Worm (Caenorhabditis elegans) whole organism, L4 larva: Measurements from ENCODE around the gene Y39A1A.17.

Experiments used
- D1046.2 ChIP-seq: fragments of 200-800 bp; sonication (Bioruptor generic); IDR thresholded peaks from 2 replicates; pipeline ENCODE4 v1.3.6; 2022; ENCODE audit warnings: missing genetic modification characterization, missing compliant biosample characterization
- F37D6.2 ChIP-seq: sonication (generic microtip); optimal IDR thresholded peaks from 2 replicates; lab custom pipeline; 2016; ENCODE audit warnings: mild to moderate bottlenecking, missing genetic modification characterization, missing compliant biosample characterization
- T20F7.1 ChIP-seq: fragments of 200-800 bp; sonication (Bioruptor generic); optimal IDR thresholded peaks from 2 replicates; lab custom pipeline; 2018; ENCODE audit warnings: mild to moderate bottlenecking, missing genetic modification characterization, missing compliant biosample characterization
- Y48G9A.11 ChIP-seq: fragments of 200-800 bp; sonication (Bioruptor generic); IDR thresholded peaks from 2 replicates; pipeline ENCODE4 v1.3.6; 2022; ENCODE audit warnings: missing genetic modification reagents, missing genetic modification characterization, missing compliant biosample characterization
- ZK546.5 ChIP-seq, 2 experiments: sonication (generic microtip); optimal IDR thresholded peaks; 2 replicates each; lab custom pipeline; 2017; ENCODE audit warnings: missing biosample characterization in 2 of 2, missing genetic modification characterization in 2 of 2
- aha-1 ChIP-seq: fragments of 150-350 bp; peaks from one replicate; lab custom pipeline; 2014; ENCODE audit warnings: missing biosample characterization, missing genetic modification characterization
- ama-1 ChIP-seq: fragments of 150-350 bp; optimal IDR thresholded peaks from 2 replicates; lab custom pipeline; 2014; ENCODE audit warnings: inconsistent platforms, mixed read lengths
- arid-1 ChIP-seq: fragments of 200-800 bp; sonication (Bioruptor generic); conservative IDR thresholded peaks from 2 replicates; pipeline ENCODE4 v1.3.6; 2022; ENCODE audit warnings: missing genetic modification reagents, missing genetic modification characterization, missing compliant biosample characterization
- attf-4 ChIP-seq: sonication (generic microtip); optimal IDR thresholded peaks from 3 replicates; lab custom pipeline; 2017; ENCODE audit warnings: missing biosample characterization, missing genetic modification characterization
- ceh-32 ChIP-seq: sonication (generic microtip); optimal IDR thresholded peaks from 2 replicates; lab custom pipeline; 2016; ENCODE audit warnings: mild to moderate bottlenecking, missing genetic modification characterization, missing compliant biosample characterization; ENCODE audit not compliant: poor library complexity
- ceh-62 ChIP-seq: sonication (generic microtip); optimal IDR thresholded peaks from 2 replicates; lab custom pipeline; 2017; ENCODE audit warnings: missing biosample characterization, missing genetic modification characterization
- cey-2 ChIP-seq: sonication (generic microtip); optimal IDR thresholded peaks from 3 replicates; lab custom pipeline; 2017; ENCODE audit warnings: missing genetic modification characterization, mild to moderate bottlenecking, missing compliant biosample characterization, antibody characterized with exemption, borderline replicate concordance; ENCODE audit not compliant: insufficient read depth
- daf-12 ChIP-seq: fragments of 150-350 bp; optimal IDR thresholded peaks from 2 replicates; lab custom pipeline; 2014; ENCODE audit warnings: missing biosample characterization, missing genetic modification reagents, missing genetic modification characterization
- daf-16 ChIP-seq, 3 experiments: sonication (generic microtip); optimal IDR thresholded peaks; 2 replicates each; lab custom pipeline; 2016 to 2017; ENCODE audit warnings: missing genetic modification characterization in 3 of 3, missing genetic modification reagents in 3 of 3, mild to moderate bottlenecking in 2 of 3, missing compliant biosample characterization in 2 of 3, missing biosample characterization in 1 of 3, moderate library complexity in 1 of 3
- daf-19 ChIP-seq: fragments of 200-800 bp; sonication (Bioruptor generic); conservative IDR thresholded peaks from 2 replicates; pipeline ENCODE4 v1.3.6; 2022; ENCODE audit warnings: missing genetic modification characterization, missing compliant biosample characterization
- dmd-6 ChIP-seq: fragments of 200-800 bp; sonication (Bioruptor generic); IDR thresholded peaks from 2 replicates; pipeline ENCODE4 v1.3.6; 2022; ENCODE audit warnings: missing genetic modification reagents, missing genetic modification characterization, missing compliant biosample characterization
- dmd-9 ChIP-seq: fragments of 200-800 bp; sonication (Bioruptor generic); IDR thresholded peaks from 2 replicates; pipeline ENCODE4 v1.3.6; 2022; ENCODE audit warnings: missing genetic modification reagents, missing genetic modification characterization, missing compliant biosample characterization
- duxl-1 ChIP-seq: sonication (generic microtip); optimal IDR thresholded peaks from 2 replicates; lab custom pipeline; 2016; ENCODE audit warnings: mild to moderate bottlenecking, missing genetic modification characterization, moderate library complexity, missing compliant biosample characterization; ENCODE audit not compliant: poor library complexity
- dve-1 ChIP-seq: sonication (generic microtip); optimal IDR thresholded peaks from 2 replicates; lab custom pipeline; 2017; ENCODE audit warnings: antibody characterized with exemption, mild to moderate bottlenecking, missing genetic modification characterization, missing compliant biosample characterization; ENCODE audit not compliant: insufficient read depth
- fos-1 ChIP-seq: fragments of 150-350 bp; optimal IDR thresholded peaks from 2 replicates; lab custom pipeline; 2014; ENCODE audit warnings: missing biosample characterization, missing genetic modification characterization
- hlh-11 ChIP-seq: fragments of 200-800 bp; sonication (Bioruptor generic); optimal IDR thresholded peaks from 2 replicates; lab custom pipeline; 2018; ENCODE audit warnings: mild to moderate bottlenecking, missing genetic modification characterization, missing compliant biosample characterization
- jun-1 ChIP-seq: fragments of 150-350 bp; optimal IDR thresholded peaks from 2 replicates; lab custom pipeline; 2014; ENCODE audit warnings: missing biosample characterization, missing genetic modification reagents, missing genetic modification characterization
- lin-13 ChIP-seq: fragments of 150-350 bp; optimal IDR thresholded peaks from 2 replicates; lab custom pipeline; 2014; ENCODE audit warnings: missing biosample characterization, missing genetic modification reagents, missing genetic modification characterization
- lin-29 ChIP-seq: fragments of 200-800 bp; sonication (Bioruptor generic); IDR thresholded peaks from 2 replicates; pipeline ENCODE4 v1.3.6; 2022; ENCODE audit warnings: missing genetic modification reagents, missing genetic modification characterization, missing compliant biosample characterization
- lin-39 ChIP-seq: fragments of 150-350 bp; optimal IDR thresholded peaks from 2 replicates; lab custom pipeline; 2014; ENCODE audit warnings: missing biosample characterization, missing genetic modification reagents, missing genetic modification characterization
- lir-3 ChIP-seq: sonication (generic microtip); optimal IDR thresholded peaks from 2 replicates; lab custom pipeline; 2016; ENCODE audit warnings: mild to moderate bottlenecking, missing genetic modification characterization, missing compliant biosample characterization
- lsy-2 ChIP-seq, 2 experiments: fragments of 150-350 bp in 1 of 2; sonication (generic microtip) in 1 of 2; optimal IDR thresholded peaks; 2 replicates each; lab custom pipeline; 2014 to 2017; ENCODE audit warnings: missing biosample characterization in 2 of 2, missing genetic modification characterization in 2 of 2
- mdl-1 ChIP-seq, 2 experiments: fragments of 150-350 bp in 1 of 2; sonication (generic microtip) in 1 of 2; optimal IDR thresholded peaks; 2 replicates each; lab custom pipeline; 2014 to 2017; ENCODE audit warnings: missing biosample characterization in 2 of 2, missing genetic modification characterization in 2 of 2
- mdt-29 ChIP-seq: fragments of 200-800 bp; sonication (Bioruptor generic); IDR thresholded peaks from 2 replicates; pipeline ENCODE4 v1.3.6; 2022; ENCODE audit warnings: missing genetic modification reagents, missing genetic modification characterization, missing compliant biosample characterization
- nhr-10 ChIP-seq: fragments of 150-350 bp; optimal IDR thresholded peaks from 2 replicates; lab custom pipeline; 2014; ENCODE audit warnings: missing biosample characterization, missing genetic modification characterization
- nhr-25 ChIP-seq: sonication (generic microtip); optimal IDR thresholded peaks from 2 replicates; lab custom pipeline; 2017; ENCODE audit warnings: missing genetic modification characterization, mild to moderate bottlenecking, missing compliant biosample characterization, antibody characterized with exemption, moderate library complexity, borderline replicate concordance; ENCODE audit not compliant: insufficient read depth
- nhr-42 ChIP-seq: fragments of 200-800 bp; sonication (Bioruptor generic); IDR thresholded peaks from 2 replicates; pipeline ENCODE4 v1.3.6; 2022; ENCODE audit warnings: missing genetic modification characterization, missing compliant biosample characterization
- nhr-6 ChIP-seq: fragments of 150-350 bp; optimal IDR thresholded peaks from 2 replicates; lab custom pipeline; 2014; ENCODE audit warnings: missing biosample characterization, missing genetic modification characterization
- nhr-77 ChIP-seq: fragments of 150-350 bp; optimal IDR thresholded peaks from 2 replicates; lab custom pipeline; 2014; ENCODE audit warnings: missing biosample characterization, missing genetic modification characterization
- pha-4 ChIP-seq, 2 experiments: fragments of 150-350 bp in 1 of 2; fragments of 200-800 bp in 1 of 2; sonication (Bioruptor generic) in 1 of 2; IDR thresholded peaks in 1 of 2; optimal IDR thresholded peaks in 1 of 2; 2 replicates each; pipeline versions ENCODE4 v1.3.6 to Lab custom; 2014 to 2022; ENCODE audit warnings: missing genetic modification characterization in 2 of 2, missing genetic modification reagents in 2 of 2, missing biosample characterization in 1 of 2, missing compliant biosample characterization in 1 of 2
- php-3 ChIP-seq: fragments of 200-800 bp; sonication (Bioruptor generic); IDR thresholded peaks from 2 replicates; pipeline ENCODE4 v1.3.6; 2022; ENCODE audit warnings: missing genetic modification reagents, missing genetic modification characterization, missing compliant biosample characterization
- pqm-1 ChIP-seq: sonication (generic microtip); optimal IDR thresholded peaks from 2 replicates; lab custom pipeline; 2017; ENCODE audit warnings: missing biosample characterization, missing genetic modification characterization
- sdz-12 ChIP-seq: fragments of 200-800 bp; sonication (Bioruptor generic); optimal IDR thresholded peaks from 2 replicates; lab custom pipeline; 2018; ENCODE audit warnings: mild to moderate bottlenecking, missing genetic modification characterization, missing compliant biosample characterization
- set-16 ChIP-seq: fragments of 200-800 bp; sonication (Bioruptor generic); IDR thresholded peaks from 2 replicates; pipeline ENCODE4 v1.3.6; 2022; ENCODE audit warnings: missing genetic modification reagents, missing genetic modification characterization, missing compliant biosample characterization
- skn-1 ChIP-seq: fragments of 150-350 bp; optimal IDR thresholded peaks from 2 replicates; lab custom pipeline; 2014; ENCODE audit warnings: missing biosample characterization, missing genetic modification characterization
- snpc-1.2 ChIP-seq: fragments of 200-800 bp; sonication (Bioruptor generic); IDR thresholded peaks from 2 replicates; pipeline ENCODE4 v1.3.6; 2022; ENCODE audit warnings: missing genetic modification reagents, missing genetic modification characterization, missing compliant biosample characterization
- spr-3 ChIP-seq: fragments of 200-800 bp; sonication (Bioruptor generic); optimal IDR thresholded peaks from 2 replicates; lab custom pipeline; 2018; ENCODE audit warnings: mild to moderate bottlenecking, missing genetic modification characterization, missing compliant biosample characterization
- tag-97 ChIP-seq: fragments of 200-800 bp; sonication (Bioruptor generic); IDR thresholded peaks from 2 replicates; pipeline ENCODE4 v1.3.6; 2022; ENCODE audit warnings: missing genetic modification characterization, missing compliant biosample characterization
- tra-1 ChIP-seq: fragments of 200-800 bp; sonication (Bioruptor generic); IDR thresholded peaks from 2 replicates; pipeline ENCODE4 v1.3.6; 2022; ENCODE audit warnings: missing genetic modification reagents, missing genetic modification characterization, missing compliant biosample characterization
- unc-130 ChIP-seq: sonication (generic microtip); optimal IDR thresholded peaks from 2 replicates; lab custom pipeline; 2016; ENCODE audit warnings: missing genetic modification reagents, missing genetic modification characterization, missing compliant biosample characterization
- unc-39 ChIP-seq: sonication (generic microtip); optimal IDR thresholded peaks from 2 replicates; lab custom pipeline; 2017; ENCODE audit warnings: missing biosample characterization, missing genetic modification characterization
- vab-7 ChIP-seq: fragments of 200-800 bp; sonication (Bioruptor generic); IDR thresholded peaks from 2 replicates; pipeline ENCODE4 v1.3.6; 2022; ENCODE audit warnings: missing genetic modification reagents, missing genetic modification characterization, missing compliant biosample characterization
- zfp-3 ChIP-seq: fragments of 200-800 bp; sonication (Bioruptor generic); conservative IDR thresholded peaks from 2 replicates; pipeline ENCODE4 v1.3.6; 2022; ENCODE audit warnings: missing genetic modification reagents, missing genetic modification characterization, missing compliant biosample characterization
- ztf-11 ChIP-seq: fragments of 150-350 bp; optimal IDR thresholded peaks from 2 replicates; lab custom pipeline; 2014; ENCODE audit warnings: missing biosample characterization, missing genetic modification characterization
- ztf-7 ChIP-seq: fragments of 150-350 bp; optimal IDR thresholded peaks from 2 replicates; lab custom pipeline; 2014; ENCODE audit warnings: missing biosample characterization, missing genetic modification characterization

Y39A1A.17 gene

DNA sequence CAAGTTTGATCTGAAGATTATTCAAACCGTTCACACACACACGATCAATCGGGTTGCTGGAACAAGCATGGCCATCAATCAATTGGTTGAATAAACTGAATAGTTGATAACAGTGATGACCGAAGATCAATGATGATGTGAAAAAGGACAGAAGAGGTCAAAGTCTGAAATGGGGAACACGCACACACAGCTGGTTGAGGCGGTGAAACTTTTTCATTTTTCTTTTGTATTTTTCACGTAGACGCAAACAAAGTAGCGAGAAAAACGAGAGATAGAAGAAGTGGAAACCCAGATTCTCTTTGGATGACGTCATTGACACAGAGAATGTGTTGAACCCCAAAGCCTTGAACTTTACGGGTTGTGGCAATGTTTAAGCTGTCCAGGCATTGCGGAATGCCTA lies 26.6 kb upstream of the Y39A1A.17 start:
- TF ChIP-seq sdz-12 (no peak), snpc-1.2 (GFP tag; lab: Robert Waterston, UW) (no peak), arid-1 (GFP tag; lab: Robert Waterston, UW) (no peak), duxl-1 (tag; lab: Kevin White, UChicago) (no peak), ama-1 (lab: Kevin White, UChicago) (peak; percentile 72), F37D6.2 (tag; lab: Kevin White, UChicago) (no peak), dmd-9 (0 out of 2 replicates have a peak, but pooled peaks have one; percentile 48), mdl-1 (tag; optimal IDR thresholded peaks at IDR 0.05; lab: Kevin White, UChicago) (peak; percentile 22 to 86), cey-2 (no peak), pha-4 (GFP tag; IDR thresholded peaks at IDR 0.05; lab: Robert Waterston, UW) (no peak), pha-4 (tag; optimal IDR thresholded peaks at IDR 0.05; lab: Kevin White, UChicago) (no peak), daf-12 (tag; lab: Kevin White, UChicago) (no peak), Y48G9A.11 (GFP tag; lab: Robert Waterston, UW) (no peak), spr-3 (no peak), hlh-11 (tag; lab: Kevin White, UChicago) (peak; percentile 95), fos-1 (tag; lab: Kevin White, UChicago) (no peak), nhr-77 (tag; lab: Kevin White, UChicago) (peak; percentile 35), daf-19 (GFP tag; lab: Robert Waterston, UW) (no peak), set-16 (GFP tag; lab: Robert Waterston, UW) (no peak), tag-97 (GFP tag; lab: Robert Waterston, UW) (no peak), ZK546.5 (tag; optimal IDR thresholded peaks at IDR 0.05; lab: Kevin White, UChicago) (no peak), pqm-1 (tag; lab: Kevin White, UChicago) (no peak), lsy-2 (tag; optimal IDR thresholded peaks at IDR 0.05; lab: Kevin White, UChicago) (peak; percentile 42 to 67), D1046.2 (GFP tag; lab: Robert Waterston, UW) (no peak), dve-1 (tag; lab: Kevin White, UChicago) (peak; percentile 93), lin-29 (GFP tag; lab: Robert Waterston, UW) (no peak), lin-13 (no peak), unc-130 (no peak), ztf-7 (tag; lab: Kevin White, UChicago) (no peak), tra-1 (peak; percentile 64; the same call in 1 of the 2 replicates), nhr-42 (no peak), ceh-62 (no peak), ceh-32 (tag; lab: Kevin White, UChicago) (no peak), dmd-6 (GFP tag; lab: Robert Waterston, UW) (peak; percentile 92), nhr-10 (peak; percentile 87), skn-1 (tag; lab: Kevin White, UChicago) (no peak), nhr-6 (no peak), unc-39 (tag; lab: Kevin White, UChicago) (no peak), php-3 (peak; percentile 46), T20F7.1 (GFP tag; lab: Kevin White, UChicago) (peak; percentile 36), attf-4 (no peak), lir-3 (tag; lab: Kevin White, UChicago) (no peak), daf-16 (GFP tag; optimal IDR thresholded peaks at IDR 0.05; lab: Kevin White, UChicago) (peak in 1 of 2 experiments; percentile 30), daf-16 (tag; optimal IDR thresholded peaks at IDR 0.05; lab: Kevin White, UChicago) (peak; percentile 41), zfp-3 (GFP tag; lab: Robert Waterston, UW) (no peak), lin-39 (tag; lab: Kevin White, UChicago) (no peak), jun-1 (no peak), ztf-11 (tag; lab: Kevin White, UChicago) (no peak), vab-7 (no peak), nhr-25 (peak; percentile 68), aha-1 (peak; percentile 99), mdt-29 (GFP tag; lab: Robert Waterston, UW) (0 out of 2 replicates have a peak, but pooled peaks have one; percentile 17)
